Fruit fly (Drosophila melanogaster) whole organism, prepupa: ENCODE data around the gene Cp110.
A peak's percentile ranks its signal among the peaks of the same experiment; 100 is the strongest.

ENCODE experiments used
- Blimp-1 ChIP-seq: fragments of 200-800 bp; sonication (Bioruptor generic); optimal IDR thresholded peaks from 3 replicates; lab custom pipeline; 2017; ENCODE audit warnings: missing biosample characterization, missing genetic modification characterization, mild to moderate bottlenecking, moderate library complexity, missing genetic modification reagents
- CG10631 ChIP-seq: fragments of 200-800 bp; sonication (Bioruptor generic); optimal IDR thresholded peaks from 2 replicates; lab custom pipeline; 2016; ENCODE audit warnings: missing biosample characterization, missing genetic modification characterization
- CG11294 ChIP-seq: fragments of 200-800 bp; sonication (Bioruptor generic); IDR thresholded peaks from 2 replicates; pipeline ENCODE4 v1.3.6; 2022; ENCODE audit warnings: missing biosample characterization, missing genetic modification characterization
- CG11762 ChIP-seq: fragments of 200-800 bp; sonication (Bioruptor generic); optimal IDR thresholded peaks from 3 replicates; lab custom pipeline; 2016; ENCODE audit warnings: missing biosample characterization, missing genetic modification characterization; ENCODE audit not compliant: insufficient read depth
- CG11902 ChIP-seq: fragments of 200-800 bp; sonication (Bioruptor generic); optimal IDR thresholded peaks from 3 replicates; lab custom pipeline; 2016; ENCODE audit warnings: missing biosample characterization, missing genetic modification characterization
- CG15336 ChIP-seq: fragments of 200-800 bp; sonication (Bioruptor generic); IDR thresholded peaks from 2 replicates; pipeline ENCODE4 v1.3.6; 2022; ENCODE audit warnings: missing biosample characterization, missing genetic modification characterization
- CG31627 ChIP-seq: fragments of 200-800 bp; sonication (Bioruptor generic); optimal IDR thresholded peaks from 3 replicates; lab custom pipeline; 2016; ENCODE audit warnings: missing biosample characterization, missing genetic modification characterization
- CG32006 ChIP-seq: fragments of 200-800 bp; sonication (Bioruptor generic); optimal IDR thresholded peaks from 3 replicates; lab custom pipeline; 2017; ENCODE audit warnings: missing biosample characterization, mild to moderate bottlenecking, missing genetic modification characterization
- CG3919 ChIP-seq: fragments of 200-800 bp; sonication (Bioruptor generic); optimal IDR thresholded peaks from 3 replicates; lab custom pipeline; 2016; ENCODE audit warnings: missing biosample characterization, missing genetic modification characterization
- CG6808 ChIP-seq: fragments of 200-800 bp; sonication (Bioruptor generic); optimal IDR thresholded peaks from 3 replicates; lab custom pipeline; 2017; ENCODE audit warnings: missing biosample characterization, missing genetic modification characterization, mild to moderate bottlenecking, moderate library complexity, missing genetic modification reagents
- CG8119 ChIP-seq: fragments of 200-800 bp; sonication (Bioruptor generic); IDR thresholded peaks from 3 replicates; pipeline ENCODE4 v1.3.6; 2022; ENCODE audit warnings: missing biosample characterization, missing genetic modification characterization
- CG8319 ChIP-seq: fragments of 200-800 bp; sonication (Bioruptor generic); optimal IDR thresholded peaks from 3 replicates; lab custom pipeline; 2016; ENCODE audit warnings: missing biosample characterization, missing genetic modification characterization
- CG9139 ChIP-seq: fragments of 200-800 bp; sonication (Bioruptor generic); optimal IDR thresholded peaks from 3 replicates; lab custom pipeline; 2017; ENCODE audit warnings: missing biosample characterization, mild to moderate bottlenecking, missing genetic modification characterization
- Eip78C ChIP-seq: fragments of 200-800 bp; sonication (Bioruptor generic); peaks from one replicate; lab custom pipeline; 2016; ENCODE audit warnings: missing biosample characterization, missing genetic modification characterization
- Eip93F ChIP-seq: fragments of 200-800 bp; sonication (Bioruptor generic); optimal IDR thresholded peaks from 2 replicates; lab custom pipeline; 2016; ENCODE audit warnings: missing biosample characterization, mild to moderate bottlenecking, missing genetic modification characterization
- Ets21C ChIP-seq: fragments of 200-800 bp; sonication (Bioruptor generic); optimal IDR thresholded peaks from 3 replicates; lab custom pipeline; 2016; ENCODE audit warnings: missing biosample characterization, missing genetic modification characterization
- Hr39 ChIP-seq: fragments of 200-800 bp; sonication (Bioruptor generic); optimal IDR thresholded peaks from 2 replicates; lab custom pipeline; 2016; ENCODE audit warnings: missing biosample characterization, missing genetic modification characterization
- Hr4 ChIP-seq: fragments of 200-800 bp; sonication (Bioruptor generic); optimal IDR thresholded peaks from 3 replicates; lab custom pipeline; 2016; ENCODE audit warnings: missing biosample characterization, missing genetic modification characterization
- Smox ChIP-seq: fragments of 200-800 bp; sonication (Bioruptor generic); optimal IDR thresholded peaks from 3 replicates; lab custom pipeline; 2016; ENCODE audit warnings: missing biosample characterization, missing genetic modification characterization
- Sox102F ChIP-seq: fragments of 200-800 bp; sonication (Bioruptor generic); optimal IDR thresholded peaks from 2 replicates; lab custom pipeline; 2016; ENCODE audit warnings: missing biosample characterization, mild to moderate bottlenecking, missing genetic modification characterization
- Sox15 ChIP-seq: fragments of 200-800 bp; sonication (Bioruptor generic); optimal IDR thresholded peaks from 3 replicates; lab custom pipeline; 2016; ENCODE audit warnings: missing biosample characterization, missing genetic modification characterization
- acj6 ChIP-seq: fragments of 200-800 bp; sonication (Bioruptor generic); optimal IDR thresholded peaks from 3 replicates; lab custom pipeline; 2016; ENCODE audit warnings: missing biosample characterization, missing genetic modification characterization
- eg ChIP-seq: fragments of 200-800 bp; sonication (Bioruptor generic); IDR thresholded peaks from 3 replicates; pipeline ENCODE4 v1.3.6; 2022; ENCODE audit warnings: missing biosample characterization, missing genetic modification characterization
- esn ChIP-seq: fragments of 200-800 bp; sonication (Bioruptor generic); optimal IDR thresholded peaks from 2 replicates; lab custom pipeline; 2016; ENCODE audit warnings: missing biosample characterization, mild to moderate bottlenecking, missing genetic modification characterization, moderate library complexity
- lz ChIP-seq: fragments of 200-800 bp; sonication (Bioruptor generic); optimal IDR thresholded peaks from 3 replicates; lab custom pipeline; 2016; ENCODE audit warnings: missing biosample characterization, missing genetic modification characterization
- ss ChIP-seq, 2 experiments: fragments of 200-800 bp; sonication (Bioruptor generic); optimal IDR thresholded peaks; 2 replicates in 1 of 2; 3 replicates in 1 of 2; lab custom pipeline; 2017 to 2018; ENCODE audit warnings: mild to moderate bottlenecking in 2 of 2, missing biosample characterization in 2 of 2, missing genetic modification characterization in 2 of 2, moderate library complexity in 1 of 2
- svp ChIP-seq: fragments of 200-800 bp; sonication (Bioruptor generic); peaks from one replicate; lab custom pipeline; 2016; ENCODE audit warnings: missing biosample characterization, missing genetic modification characterization

Cp110 gene

DNA sequence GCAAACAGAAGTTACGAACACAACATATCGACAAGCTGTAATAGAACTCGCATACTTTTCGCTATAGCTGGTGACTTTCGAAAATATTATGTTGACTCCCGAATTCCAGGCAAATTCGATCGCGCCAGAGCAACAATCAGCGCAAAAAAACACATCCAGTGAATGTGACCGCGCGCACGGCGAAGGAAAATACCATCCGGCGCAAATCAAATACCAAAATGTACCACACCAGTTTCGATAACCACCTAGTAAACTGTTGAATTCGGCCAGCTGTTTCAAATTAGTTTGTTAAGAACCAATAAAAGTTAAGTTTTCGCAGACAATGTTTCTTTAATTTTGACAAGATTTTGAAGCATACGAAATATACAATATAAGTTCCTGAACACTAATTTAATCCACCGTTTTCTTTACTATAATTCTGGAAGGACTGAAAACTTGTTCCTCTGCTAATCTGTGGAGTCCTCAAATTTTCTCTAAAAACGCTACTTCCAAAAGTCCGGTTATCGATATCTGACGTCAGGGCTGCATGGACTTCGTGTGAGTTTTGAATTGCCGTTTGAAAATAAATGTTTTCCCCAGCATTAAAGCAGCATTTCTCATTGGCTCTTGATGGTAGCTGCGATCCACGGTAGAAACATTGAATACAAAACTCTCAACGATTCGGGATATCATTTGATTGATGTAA lies at the start of gene Cp110, which contains the start of gene CG12576:
Gene Cp110 (plus strand): TSS at position 223 of the 685 bp plus-strand sequence.
Gene CG12576 (minus strand): TSS at position 498 of the 685 bp plus-strand sequence.
- TF ChIP-seq Eip78C (peak; percentile 25), CG11294 (GFP tag; lab: Robert Waterston, UW) (no peak), CG10631 (peak; percentile 19)

DNA sequence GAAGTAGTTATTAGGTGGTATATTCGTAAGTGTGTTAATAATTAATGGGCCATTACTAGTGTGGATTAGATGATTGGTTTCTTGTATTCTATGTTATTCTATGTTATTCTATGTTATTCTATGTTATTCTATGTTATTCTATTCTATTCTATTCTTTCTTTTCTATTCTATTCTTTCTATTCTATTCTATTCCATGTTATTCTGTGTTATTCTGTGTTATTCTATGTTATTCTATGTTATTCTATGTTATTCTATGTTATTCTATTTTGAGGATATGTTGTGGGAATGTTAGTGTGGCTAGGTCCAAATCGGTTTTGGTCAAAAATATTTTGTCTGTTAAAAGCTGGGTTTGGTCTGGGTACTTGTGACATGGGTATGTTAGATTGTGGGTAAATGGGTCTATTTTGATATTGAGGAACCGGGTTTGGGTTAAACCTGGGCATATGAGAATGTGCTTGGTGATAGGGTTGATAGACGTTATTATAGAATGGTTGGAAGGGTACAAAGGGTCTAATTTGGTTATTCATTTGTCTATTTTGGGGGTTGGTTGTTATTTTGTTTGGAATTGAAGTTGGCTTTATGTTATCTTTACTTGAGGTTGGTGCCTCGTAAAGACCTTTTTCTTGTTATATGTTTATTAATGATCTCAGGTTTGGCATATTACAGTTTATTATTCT lies 48.8 kb upstream of the Cp110 start:
- TF ChIP-seq Eip93F (GFP tag; lab: Kevin White, UChicago) (peak; percentile 44), Sox102F (peak; percentile 66)

DNA sequence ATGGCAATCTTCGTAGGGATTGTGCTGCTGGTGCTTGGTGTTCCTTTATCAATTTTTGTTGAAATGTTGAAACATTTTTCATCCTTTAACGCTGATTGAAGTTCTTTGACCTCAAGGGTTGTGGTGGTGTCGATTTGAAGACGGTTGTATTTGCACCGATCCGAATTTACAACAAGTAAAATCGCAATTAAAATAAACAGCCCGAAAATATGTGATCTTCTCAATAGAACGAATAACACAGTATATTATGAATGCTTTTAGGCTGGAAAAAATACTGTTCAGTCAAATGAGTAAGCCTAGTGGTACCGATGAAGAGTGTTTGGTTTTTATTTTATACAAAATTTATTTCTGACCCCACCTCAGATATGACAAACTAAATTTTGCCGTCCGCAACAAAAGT lies 38.8 kb upstream of the Cp110 start:
- no peak for TF ChIP-seq CG6808 (GFP tag; lab: Kevin White, UChicago)
- peak; percentile 38 for TF ChIP-seq Eip78C
- no peak for TF ChIP-seq CG9139 (GFP tag; lab: Kevin White, UChicago)

dm6 chrX:22443518-22443917 lies 38.4 kb upstream of the Cp110 start:
- TF ChIP-seq CG3919 (no peak), esn (GFP tag; lab: Kevin White, UChicago) (no peak), Eip78C (no peak), svp (GFP tag; lab: Kevin White, UChicago) (no peak), acj6 (no peak), Blimp-1 (GFP tag; lab: Kevin White, UChicago) (no peak)
- TF ChIP-seq, all 60 proteins: peak for 0

DNA sequence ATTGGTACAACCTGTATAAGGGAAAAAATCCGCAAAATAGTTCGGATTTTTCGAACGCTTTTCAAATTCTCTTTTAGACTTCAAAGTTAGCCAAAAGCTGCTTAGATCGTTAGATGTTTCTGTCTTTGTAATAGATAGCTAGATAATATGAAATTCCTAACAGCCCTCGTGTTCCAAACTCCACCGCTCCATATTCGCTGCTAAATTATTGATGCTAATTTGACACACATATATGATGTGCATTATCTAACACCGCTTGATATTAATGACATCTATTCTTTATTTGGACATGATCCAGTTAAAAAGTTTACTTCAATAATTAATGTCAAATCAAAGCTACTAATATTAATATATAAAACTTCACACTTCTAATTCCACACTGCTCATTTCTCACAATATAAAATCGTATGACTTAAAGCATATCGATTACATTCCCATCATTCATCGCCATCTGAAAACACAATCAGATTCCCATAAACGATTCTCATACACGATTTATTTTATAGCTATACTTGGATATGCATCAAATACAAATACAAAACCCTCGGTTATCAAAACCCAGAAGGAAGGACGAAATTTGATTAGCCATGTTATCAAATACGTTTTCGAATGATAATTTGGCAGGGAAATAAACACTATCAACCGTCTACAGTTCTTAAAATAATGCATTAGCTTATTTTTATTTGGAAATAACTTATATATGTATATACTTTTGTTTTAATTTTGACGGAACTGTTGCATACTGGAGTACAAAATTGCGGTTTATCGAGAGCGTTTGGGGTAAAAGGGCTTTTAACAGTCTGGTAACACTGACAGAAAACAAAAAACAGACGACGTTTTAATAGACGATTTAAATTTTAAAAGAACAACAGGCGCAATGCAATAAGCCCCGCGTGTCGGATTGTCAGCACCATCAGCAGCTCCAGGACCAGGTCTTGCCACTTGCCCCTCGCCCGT lies 37.6 kb upstream of the Cp110 start, which contains the start of gene CG14621:
Gene CG14621 (plus strand): TSS at position 274 of the 957 bp plus-strand sequence.
- TF ChIP-seq ss (GFP tag; optimal IDR thresholded peaks at IDR 0.05; lab: Kevin White, UChicago) (no peak), CG31627 (GFP tag; lab: Kevin White, UChicago) (no peak), esn (GFP tag; lab: Kevin White, UChicago) (peak; percentile 19), CG11762 (GFP tag; lab: Kevin White, UChicago) (no peak), CG6808 (GFP tag; lab: Kevin White, UChicago) (no peak), CG8119 (no peak), CG32006 (GFP tag; lab: Kevin White, UChicago) (no peak)

- no peak for TF ChIP-seq lz (GFP tag; lab: Kevin White, UChicago)
- TF ChIP-seq Hr4 (GFP tag; lab: Kevin White, UChicago), result no peak
- TF ChIP-seq CG9139 (GFP tag; lab: Kevin White, UChicago), result no peak
- TF ChIP-seq CG15336 (GFP tag; lab: Robert Waterston, UW), result no peak
- TF ChIP-seq, all 60 proteins: peak for 0
Observed at dm6 chrX:22449191-22449787, 32.6 kb upstream of the Cp110 start, which contains the start of the genes CG14615 and tilB. Gene CG14615, minus strand, starts transcription at chrX:22449491. Gene tilB, plus strand, starts transcription at chrX:22449737.

dm6 chrX:22455023-22455422 lies 26.9 kb upstream of the Cp110 start, which contains the start of gene wap:
Gene wap, minus strand, starts transcription at chrX:22455422.
- TF ChIP-seq CG11902 (GFP tag; lab: Kevin White, UChicago) (no peak), CG32006 (GFP tag; lab: Kevin White, UChicago) (no peak), eg (GFP tag; lab: Robert Waterston, UW) (no peak), CG8319 (GFP tag; lab: Kevin White, UChicago) (no peak), Hr39 (no peak), Eip93F (GFP tag; lab: Kevin White, UChicago) (no peak), Ets21C (GFP tag; lab: Kevin White, UChicago) (no peak), Smox (GFP tag; lab: Kevin White, UChicago) (no peak), Sox15 (GFP tag; lab: Kevin White, UChicago) (no peak)
